Worm (Caenorhabditis elegans) whole organism, L4 larva: Measurements from ENCODE around the gene F10E9.12.

ENCODE experiments used
- F44E2.7 ChIP-seq: fragments of 200-800 bp; sonication (Bioruptor generic); IDR thresholded peaks from 2 replicates; pipeline ENCODE4 v2.1.2; 2022; ENCODE audit warnings: missing genetic modification characterization, missing compliant biosample characterization
- F49E8.2 ChIP-seq: sonication (generic microtip); optimal IDR thresholded peaks from 2 replicates; lab custom pipeline; 2016; ENCODE audit warnings: missing compliant biosample characterization, mild to moderate bottlenecking, missing genetic modification characterization, borderline replicate concordance
- T26A8.4 ChIP-seq: fragments of 200-800 bp; sonication (Bioruptor generic); IDR thresholded peaks from 2 replicates; pipeline ENCODE4 v1.3.6; 2022; ENCODE audit warnings: missing genetic modification characterization, missing compliant biosample characterization
- Y5F2A.4 ChIP-seq: fragments of 200-800 bp; sonication (Bioruptor generic); optimal IDR thresholded peaks from 2 replicates; lab custom pipeline; 2018; ENCODE audit warnings: mild to moderate bottlenecking, missing genetic modification characterization, missing compliant biosample characterization
- ZK337.2 ChIP-seq: fragments of 200-800 bp; sonication (Bioruptor generic); IDR thresholded peaks from 2 replicates; pipeline ENCODE4 v1.3.6; 2022; ENCODE audit warnings: missing genetic modification reagents, missing genetic modification characterization, missing compliant biosample characterization
- ZK546.5 ChIP-seq, 2 experiments: sonication (generic microtip); optimal IDR thresholded peaks; 2 replicates each; lab custom pipeline; 2017; ENCODE audit warnings: missing biosample characterization in 2 of 2, missing genetic modification characterization in 2 of 2
- aly-2 ChIP-seq: sonication (generic microtip); optimal IDR thresholded peaks from 2 replicates; lab custom pipeline; 2018; ENCODE audit warnings: missing biosample characterization, missing genetic modification characterization
- ama-1 ChIP-seq: fragments of 150-350 bp; optimal IDR thresholded peaks from 2 replicates; lab custom pipeline; 2014; ENCODE audit warnings: inconsistent platforms, mixed read lengths
- arid-1 ChIP-seq: fragments of 200-800 bp; sonication (Bioruptor generic); conservative IDR thresholded peaks from 2 replicates; pipeline ENCODE4 v1.3.6; 2022; ENCODE audit warnings: missing genetic modification reagents, missing genetic modification characterization, missing compliant biosample characterization
- ceh-20 ChIP-seq: fragments of 200-800 bp; sonication (Bioruptor generic); IDR thresholded peaks from 2 replicates; pipeline ENCODE4 v1.3.6; 2022; ENCODE audit warnings: missing genetic modification reagents, missing genetic modification characterization, missing compliant biosample characterization
- ceh-32 ChIP-seq: sonication (generic microtip); optimal IDR thresholded peaks from 2 replicates; lab custom pipeline; 2016; ENCODE audit warnings: mild to moderate bottlenecking, missing genetic modification characterization, missing compliant biosample characterization; ENCODE audit not compliant: poor library complexity
- ceh-44 ChIP-seq: fragments of 200-800 bp; sonication (Bioruptor generic); IDR thresholded peaks from 2 replicates; pipeline ENCODE4 v1.3.6; 2022; ENCODE audit warnings: missing genetic modification reagents, missing genetic modification characterization, missing compliant biosample characterization
- ceh-82 ChIP-seq: sonication (generic microtip); optimal IDR thresholded peaks from 2 replicates; lab custom pipeline; 2017; ENCODE audit warnings: missing biosample characterization, missing genetic modification characterization
- ces-1 ChIP-seq: fragments of 150-350 bp; sonication (generic microtip); optimal IDR thresholded peaks from 4 replicates; lab custom pipeline; 2014; ENCODE audit warnings: missing biosample characterization, missing genetic modification reagents, missing genetic modification characterization
- cey-2 ChIP-seq: sonication (generic microtip); optimal IDR thresholded peaks from 3 replicates; lab custom pipeline; 2017; ENCODE audit warnings: missing genetic modification characterization, mild to moderate bottlenecking, missing compliant biosample characterization, antibody characterized with exemption, borderline replicate concordance; ENCODE audit not compliant: insufficient read depth
- daf-12 ChIP-seq: fragments of 150-350 bp; optimal IDR thresholded peaks from 2 replicates; lab custom pipeline; 2014; ENCODE audit warnings: missing biosample characterization, missing genetic modification reagents, missing genetic modification characterization
- daf-19 ChIP-seq: fragments of 200-800 bp; sonication (Bioruptor generic); conservative IDR thresholded peaks from 2 replicates; pipeline ENCODE4 v1.3.6; 2022; ENCODE audit warnings: missing genetic modification characterization, missing compliant biosample characterization
- dpl-1 ChIP-seq: fragments of 150-350 bp; optimal IDR thresholded peaks from 2 replicates; lab custom pipeline; 2014; ENCODE audit warnings: missing biosample characterization, missing genetic modification reagents, missing genetic modification characterization
- egl-43 ChIP-seq: fragments of 200-800 bp; sonication (Bioruptor generic); IDR thresholded peaks from 2 replicates; pipeline ENCODE4 v1.3.6; 2022; ENCODE audit warnings: missing genetic modification reagents, missing genetic modification characterization, missing compliant biosample characterization
- fos-1 ChIP-seq: fragments of 150-350 bp; optimal IDR thresholded peaks from 2 replicates; lab custom pipeline; 2014; ENCODE audit warnings: missing biosample characterization, missing genetic modification characterization
- gei-8 ChIP-seq: fragments of 200-800 bp; sonication (Bioruptor generic); optimal IDR thresholded peaks from 2 replicates; lab custom pipeline; 2018; ENCODE audit warnings: mild to moderate bottlenecking, missing genetic modification characterization, missing compliant biosample characterization
- hif-1 ChIP-seq, 2 experiments: sonication (generic microtip); optimal IDR thresholded peaks; 2 replicates each; lab custom pipeline; 2016 to 2017; ENCODE audit warnings: missing compliant biosample characterization in 2 of 2, missing genetic modification characterization in 2 of 2, missing genetic modification reagents in 2 of 2, missing genotype in 2 of 2, mild to moderate bottlenecking in 1 of 2
- hlh-11 ChIP-seq: fragments of 200-800 bp; sonication (Bioruptor generic); optimal IDR thresholded peaks from 2 replicates; lab custom pipeline; 2018; ENCODE audit warnings: mild to moderate bottlenecking, missing genetic modification characterization, missing compliant biosample characterization
- hlh-30 ChIP-seq: sonication (generic microtip); optimal IDR thresholded peaks from 2 replicates; lab custom pipeline; 2017; ENCODE audit warnings: antibody characterized with exemption, mild to moderate bottlenecking, missing genetic modification characterization, missing compliant biosample characterization; ENCODE audit not compliant: insufficient read depth
- hmg-1.1 ChIP-seq: fragments of 200-800 bp; sonication (Bioruptor generic); IDR thresholded peaks from 2 replicates; pipeline ENCODE4 v1.3.6; 2022; ENCODE audit warnings: missing genetic modification reagents, missing genetic modification characterization, missing compliant biosample characterization
- jun-1 ChIP-seq: fragments of 150-350 bp; optimal IDR thresholded peaks from 2 replicates; lab custom pipeline; 2014; ENCODE audit warnings: missing biosample characterization, missing genetic modification reagents, missing genetic modification characterization
- lin-38 ChIP-seq: fragments of 200-800 bp; sonication (Bioruptor generic); IDR thresholded peaks from 2 replicates; pipeline ENCODE4 v1.3.6; 2022; ENCODE audit warnings: missing genetic modification reagents, missing genetic modification characterization, missing compliant biosample characterization
- lin-39 ChIP-seq: fragments of 150-350 bp; optimal IDR thresholded peaks from 2 replicates; lab custom pipeline; 2014; ENCODE audit warnings: missing biosample characterization, missing genetic modification reagents, missing genetic modification characterization
- mdl-1 ChIP-seq, 2 experiments: fragments of 150-350 bp in 1 of 2; sonication (generic microtip) in 1 of 2; optimal IDR thresholded peaks; 2 replicates each; lab custom pipeline; 2014 to 2017; ENCODE audit warnings: missing biosample characterization in 2 of 2, missing genetic modification characterization in 2 of 2
- mep-1 ChIP-seq: fragments of 150-350 bp; sonication (generic microtip); optimal IDR thresholded peaks from 3 replicates; lab custom pipeline; 2014; ENCODE audit warnings: missing biosample characterization, missing genetic modification characterization
- mes-2 ChIP-seq: sonication (generic microtip); optimal IDR thresholded peaks from 2 replicates; lab custom pipeline; 2016; ENCODE audit warnings: missing genotype, mild to moderate bottlenecking, missing genetic modification characterization, missing compliant biosample characterization; ENCODE audit not compliant: poor library complexity, severe bottlenecking
- mxl-3 ChIP-seq: fragments of 200-800 bp; sonication (Bioruptor generic); optimal IDR thresholded peaks from 2 replicates; lab custom pipeline; 2018; ENCODE audit warnings: mild to moderate bottlenecking, missing genetic modification characterization, missing compliant biosample characterization
- nhr-102 ChIP-seq: sonication (generic microtip); optimal IDR thresholded peaks from 2 replicates; lab custom pipeline; 2016; ENCODE audit warnings: mild to moderate bottlenecking, missing genetic modification characterization, moderate library complexity, missing compliant biosample characterization
- nhr-25 ChIP-seq: sonication (generic microtip); optimal IDR thresholded peaks from 2 replicates; lab custom pipeline; 2017; ENCODE audit warnings: missing genetic modification characterization, mild to moderate bottlenecking, missing compliant biosample characterization, antibody characterized with exemption, moderate library complexity, borderline replicate concordance; ENCODE audit not compliant: insufficient read depth
- nhr-48 ChIP-seq: sonication (generic microtip); optimal IDR thresholded peaks from 2 replicates; lab custom pipeline; 2016; ENCODE audit warnings: mild to moderate bottlenecking, missing genetic modification characterization, missing compliant biosample characterization
- nhr-6 ChIP-seq: fragments of 150-350 bp; optimal IDR thresholded peaks from 2 replicates; lab custom pipeline; 2014; ENCODE audit warnings: missing biosample characterization, missing genetic modification characterization
- nhr-77 ChIP-seq: fragments of 150-350 bp; optimal IDR thresholded peaks from 2 replicates; lab custom pipeline; 2014; ENCODE audit warnings: missing biosample characterization, missing genetic modification characterization
- pha-4 ChIP-seq, 2 experiments: fragments of 150-350 bp in 1 of 2; fragments of 200-800 bp in 1 of 2; sonication (Bioruptor generic) in 1 of 2; IDR thresholded peaks in 1 of 2; optimal IDR thresholded peaks in 1 of 2; 2 replicates each; pipeline versions ENCODE4 v1.3.6 to Lab custom; 2014 to 2022; ENCODE audit warnings: missing genetic modification characterization in 2 of 2, missing genetic modification reagents in 2 of 2, missing biosample characterization in 1 of 2, missing compliant biosample characterization in 1 of 2
- php-3 ChIP-seq: fragments of 200-800 bp; sonication (Bioruptor generic); IDR thresholded peaks from 2 replicates; pipeline ENCODE4 v1.3.6; 2022; ENCODE audit warnings: missing genetic modification reagents, missing genetic modification characterization, missing compliant biosample characterization
- rbr-2 ChIP-seq: sonication (generic microtip); optimal IDR thresholded peaks from 2 replicates; lab custom pipeline; 2016; ENCODE audit warnings: missing genotype, missing genetic modification characterization, missing compliant biosample characterization
- snpc-4 ChIP-seq: fragments of 150-350 bp; optimal IDR thresholded peaks from 2 replicates; lab custom pipeline; 2014; ENCODE audit warnings: missing biosample characterization, missing genetic modification characterization
- spr-1 ChIP-seq: sonication (generic microtip); optimal IDR thresholded peaks from 2 replicates; lab custom pipeline; 2016; ENCODE audit warnings: mild to moderate bottlenecking, missing genetic modification characterization, missing compliant biosample characterization
- tra-1 ChIP-seq: fragments of 200-800 bp; sonication (Bioruptor generic); IDR thresholded peaks from 2 replicates; pipeline ENCODE4 v1.3.6; 2022; ENCODE audit warnings: missing genetic modification reagents, missing genetic modification characterization, missing compliant biosample characterization
- unc-130 ChIP-seq: sonication (generic microtip); optimal IDR thresholded peaks from 2 replicates; lab custom pipeline; 2016; ENCODE audit warnings: missing genetic modification reagents, missing genetic modification characterization, missing compliant biosample characterization
- unc-62 ChIP-seq, 3 experiments: fragments of 150-350 bp in 1 of 3; sonication (generic microtip); optimal IDR thresholded peaks in 2 of 3; peaks in 1 of 3; 1 replicate in 1 of 3; 2 replicates in 2 of 3; lab custom pipeline; 2014 to 2017; ENCODE audit warnings: missing biosample characterization in 3 of 3, missing genetic modification characterization in 3 of 3, missing genetic modification reagents in 3 of 3, missing genotype in 1 of 3
- vab-7 ChIP-seq: fragments of 200-800 bp; sonication (Bioruptor generic); IDR thresholded peaks from 2 replicates; pipeline ENCODE4 v1.3.6; 2022; ENCODE audit warnings: missing genetic modification reagents, missing genetic modification characterization, missing compliant biosample characterization
- zag-1 ChIP-seq: fragments of 150-350 bp; optimal IDR thresholded peaks from 2 replicates; lab custom pipeline; 2014; ENCODE audit warnings: missing biosample characterization, missing genetic modification characterization
- zip-11 ChIP-seq: fragments of 200-800 bp; sonication (Bioruptor generic); IDR thresholded peaks from 2 replicates; pipeline ENCODE4 v1.3.6; 2022; ENCODE audit warnings: missing genetic modification characterization, missing compliant biosample characterization
- zip-2 ChIP-seq: fragments of 150-350 bp; optimal IDR thresholded peaks from 2 replicates; lab custom pipeline; 2014; ENCODE audit warnings: missing biosample characterization, missing genetic modification characterization

The F10E9.12 gene

DNA sequence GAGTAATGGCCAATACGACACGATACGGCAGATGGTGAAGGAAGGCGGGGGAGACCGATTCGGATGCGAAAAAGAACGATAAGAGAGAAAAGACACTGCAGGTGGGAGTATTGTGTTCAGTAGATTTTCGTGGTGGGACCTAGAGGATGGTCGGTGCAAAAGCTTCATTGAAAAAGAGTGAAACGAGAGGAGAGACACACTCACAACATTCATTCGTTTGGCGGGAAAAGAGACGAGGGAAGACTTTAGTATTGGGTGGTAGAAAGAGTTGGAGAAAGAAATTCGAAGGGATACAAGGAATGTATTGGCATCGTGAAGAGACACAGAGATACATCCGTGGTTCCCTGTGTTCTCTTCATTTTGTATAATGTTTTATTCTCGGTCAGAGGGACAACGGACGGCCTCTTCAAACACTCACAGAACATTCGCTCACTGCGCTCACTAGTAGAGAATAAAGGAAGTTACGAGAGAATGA lies 32.1 kb downstream of the F10E9.12 start:
- TF ChIP-seq aly-2 (no peak), unc-130 (GFP tag; lab: Kevin White, UChicago) (no peak), F44E2.7 (GFP tag; lab: Robert Waterston, UW) (no peak), lin-38 (GFP tag; lab: Robert Waterston, UW) (peak; percentile 68), vab-7 (GFP tag; lab: Robert Waterston, UW) (no peak), cey-2 (tag; lab: Kevin White, UChicago) (no peak), mdl-1 (tag; optimal IDR thresholded peaks at IDR 0.05; lab: Kevin White, UChicago) (peak in 1 of 2 experiments; percentile 58), mxl-3 (GFP tag; lab: Kevin White, UChicago) (peak; percentile 71), tra-1 (GFP tag; lab: Robert Waterston, UW) (0 out of 2 replicates have a peak, but pooled peaks have one; percentile 17), egl-43 (GFP tag; lab: Robert Waterston, UW) (no peak; the same call in 1 of the 2 replicates), zip-2 (tag; lab: Kevin White, UChicago) (no peak), zip-11 (GFP tag; lab: Robert Waterston, UW) (no peak), ama-1 (lab: Kevin White, UChicago) (peak; percentile 43), F49E8.2 (tag; lab: Kevin White, UChicago) (no peak), ceh-44 (no peak), php-3 (GFP tag; lab: Robert Waterston, UW) (no peak), ZK546.5 (tag; optimal IDR thresholded peaks at IDR 0.05; lab: Kevin White, UChicago) (no peak), fos-1 (no peak), hlh-11 (peak; percentile 83), nhr-102 (peak; percentile 40), daf-19 (GFP tag; lab: Robert Waterston, UW) (no peak), ceh-82 (tag; lab: Kevin White, UChicago) (no peak), ceh-32 (no peak), mes-2 (tag; lab: Kevin White, UChicago) (peak; percentile 1), hlh-30 (peak; percentile 68), rbr-2 (tag; lab: Kevin White, UChicago) (peak; percentile 81), pha-4 (GFP tag; IDR thresholded peaks at IDR 0.05; lab: Robert Waterston, UW) (no peak), pha-4 (tag; optimal IDR thresholded peaks at IDR 0.05; lab: Kevin White, UChicago) (peak; percentile 43), arid-1 (peak; percentile 27; the same call in 1 of the 2 replicates), gei-8 (GFP tag; lab: Kevin White, UChicago) (no peak), hmg-1.1 (GFP tag; lab: Robert Waterston, UW) (peak; percentile 84), snpc-4 (tag; lab: Kevin White, UChicago) (no peak), ces-1 (peak; percentile 64), daf-12 (tag; lab: Kevin White, UChicago) (no peak), spr-1 (tag; lab: Kevin White, UChicago) (no peak), ceh-20 (GFP tag; lab: Robert Waterston, UW) (0 out of 2 replicates have a peak, but pooled peaks have one; percentile 14), nhr-25 (tag; lab: Kevin White, UChicago) (peak; percentile 59), nhr-6 (tag; lab: Kevin White, UChicago) (peak; percentile 64), mep-1 (tag; lab: Kevin White, UChicago) (peak; percentile 92), unc-62 (GFP tag; optimal IDR thresholded peaks at IDR 0.05 in 1 of 2; lab: Kevin White, UChicago) (no peak), unc-62 (tag; optimal IDR thresholded peaks at IDR 0.05; lab: Kevin White, UChicago) (no peak), nhr-48 (tag; lab: Kevin White, UChicago) (peak; percentile 62), nhr-77 (tag; lab: Kevin White, UChicago) (peak; percentile 58), T26A8.4 (peak; percentile 51), dpl-1 (GFP tag; lab: Kevin White, UChicago) (peak; percentile 73), Y5F2A.4 (GFP tag; lab: Kevin White, UChicago) (no peak), lin-39 (tag; lab: Kevin White, UChicago) (no peak), hif-1 (tag; optimal IDR thresholded peaks at IDR 0.05; lab: Kevin White, UChicago) (peak in 1 of 2 experiments; percentile 49), zag-1 (tag; lab: Kevin White, UChicago) (no peak), jun-1 (no peak), ZK337.2 (GFP tag; lab: Robert Waterston, UW) (no peak)
